Worm (Caenorhabditis elegans): ENCODE measurements around the gene E02A10.4.

The E02A10.4 gene

ce11 chrV:12551638-12552478, 15.9 kb downstream of the E02A10.4 start (continued):
- TF ChIP-seq pqm-1 (tag; optimal IDR thresholded peaks at IDR 0.05) (no peak), lsy-2 (tag; optimal IDR thresholded peaks at IDR 0.05) (peak in 1 of 2 experiments; percentile 58), ceh-63 (GFP tag; optimal IDR thresholded peaks at IDR 0.05) (no peak), unc-98 (GFP tag; IDR thresholded peaks at IDR 0.05) (no peak), fos-1 (tag; optimal IDR thresholded peaks at IDR 0.05) (no peak), mab-9 (GFP tag; IDR thresholded peaks at IDR 0.05) (no peak), nhr-12 (tag; optimal IDR thresholded peaks at IDR 0.05) (no peak), vab-15 (tag; optimal IDR thresholded peaks at IDR 0.05) (no peak), snu-23 (GFP tag; optimal IDR thresholded peaks at IDR 0.05) (peak; percentile 20), elt-2 (tag; optimal IDR thresholded peaks at IDR 0.05) (no peak), elt-3 (tag; optimal IDR thresholded peaks at IDR 0.05) (peak in 5 of 6 experiments; percentile 34 to 72 (median 55)), pag-3 (tag; optimal IDR thresholded peaks at IDR 0.05; ENCODE audit: borderline replicate concordance, insufficient read depth) (no peak), unc-62 (GFP tag; optimal IDR thresholded peaks at IDR 0.05) (no peak), dpl-1 (GFP tag; optimal IDR thresholded peaks at IDR 0.05) (peak in 1 of 3 experiments; percentile 5), fkh-10 (GFP tag; optimal IDR thresholded peaks at IDR 0.05) (no peak), aly-2 (tag; optimal IDR thresholded peaks at IDR 0.05) (peak; percentile 81), unc-130 (tag; optimal IDR thresholded peaks at IDR 0.05) (peak; percentile 85), egl-13 (tag; optimal IDR thresholded peaks at IDR 0.05) (no peak), unc-86 (tag; optimal IDR thresholded peaks at IDR 0.05) (no peak), swsn-7 (tag; optimal IDR thresholded peaks at IDR 0.05) (no peak), nhr-76 (tag; optimal IDR thresholded peaks at IDR 0.05) (no peak), lin-13 (GFP tag; optimal IDR thresholded peaks at IDR 0.05) (no peak), alr-1 (tag; optimal IDR thresholded peaks at IDR 0.05; ENCODE audit: borderline replicate concordance) (no peak), unc-30 (tag; optimal IDR thresholded peaks at IDR 0.05) (no peak), fkh-8 (tag; optimal IDR thresholded peaks at IDR 0.05) (no peak), hpl-2 (GFP tag; optimal IDR thresholded peaks at IDR 0.05) (no peak), hlh-4 (tag; optimal IDR thresholded peaks at IDR 0.05) (no peak), C16A3.4 (tag; optimal IDR thresholded peaks at IDR 0.05) (peak; percentile 41), ceh-82 (tag; optimal IDR thresholded peaks at IDR 0.05) (no peak), ceh-88 (GFP tag; IDR thresholded peaks at IDR 0.05) (no peak), nhr-77 (tag; optimal IDR thresholded peaks at IDR 0.05) (no peak), egl-27 (tag; optimal IDR thresholded peaks at IDR 0.05) (no peak)

ce11 chrV:12550755-12551154, 17.0 kb downstream of the E02A10.4 start:
- TF ChIP-seq blmp-1 (tag; optimal IDR thresholded peaks at IDR 0.05), result peak; percentile 70
- TF ChIP-seq elt-3 (tag; optimal IDR thresholded peaks at IDR 0.05), result peak in 1 of 6 experiments; percentile 12
- peak; percentile 43 for TF ChIP-seq pax-3 (tag; optimal IDR thresholded peaks at IDR 0.05)
- TF ChIP-seq nhr-47 (tag; optimal IDR thresholded peaks at IDR 0.05), result peak; percentile 26
- peak; percentile 16 for TF ChIP-seq nhr-85 (tag)
- no peak for TF ChIP-seq fkh-10 (GFP tag; optimal IDR thresholded peaks at IDR 0.05)
- TF ChIP-seq snu-23 (GFP tag; optimal IDR thresholded peaks at IDR 0.05), result peak; percentile 14
- TF ChIP-seq dsc-1 (tag; optimal IDR thresholded peaks at IDR 0.05), result peak; percentile 86
- no peak for TF ChIP-seq nhr-76 (tag; optimal IDR thresholded peaks at IDR 0.05)

- peak in 3 of 6 experiments; percentile 1 to 32 (median 8) for TF ChIP-seq elt-3 (tag; optimal IDR thresholded peaks at IDR 0.05)
- peak in 1 of 2 experiments; percentile 38 for TF ChIP-seq lsy-2 (tag; optimal IDR thresholded peaks at IDR 0.05)
- TF ChIP-seq nhr-90 (tag; optimal IDR thresholded peaks at IDR 0.05; ENCODE audit: poor library complexity), result peak; percentile 34
- no peak for TF ChIP-seq hpl-2 (GFP tag; optimal IDR thresholded peaks at IDR 0.05)
- TF ChIP-seq rnt-1 (tag; optimal IDR thresholded peaks at IDR 0.05), result peak; percentile 8
- TF ChIP-seq lin-14 (GFP tag; optimal IDR thresholded peaks at IDR 0.05), result peak; percentile 46
- peak; percentile 65 for TF ChIP-seq blmp-1 (tag; optimal IDR thresholded peaks at IDR 0.05)
- peak; percentile 4 for TF ChIP-seq mep-1 (tag; optimal IDR thresholded peaks at IDR 0.05)
- peak; percentile 25 for TF ChIP-seq nhr-19 (GFP tag; conservative IDR thresholded peaks at IDR 0.05)
- TF ChIP-seq mdl-1 (tag; optimal IDR thresholded peaks at IDR 0.05), result peak in 1 of 2 experiments; percentile 30
- no peak for TF ChIP-seq irx-1 (tag; optimal IDR thresholded peaks at IDR 0.05)
- TF ChIP-seq Y116A8C.19 (tag; optimal IDR thresholded peaks at IDR 0.05; ENCODE audit: borderline replicate concordance), result no peak
- TF ChIP-seq mab-9 (GFP tag; IDR thresholded peaks at IDR 0.05), result no peak
- peak; percentile 42 for TF ChIP-seq tbx-2 (tag; optimal IDR thresholded peaks at IDR 0.05)
- TF ChIP-seq dsc-1 (tag; optimal IDR thresholded peaks at IDR 0.05), result peak; percentile 18
- TF ChIP-seq lin-35 (GFP tag; optimal IDR thresholded peaks at IDR 0.05), result peak in 1 of 2 experiments; percentile 18
- peak; percentile 46 for TF ChIP-seq nhr-85 (tag)
Measured at ce11 chrV:12550036-12550626, 17.6 kb downstream of the E02A10.4 start, which contains the start of gene F45D3.3. Gene F45D3.3 (minus strand): TSS chrV:12550385.

Measured in whole organism, L1 larva.